Worm (Caenorhabditis elegans): ENCODE measurements around the gene txdc-9.

DNA sequence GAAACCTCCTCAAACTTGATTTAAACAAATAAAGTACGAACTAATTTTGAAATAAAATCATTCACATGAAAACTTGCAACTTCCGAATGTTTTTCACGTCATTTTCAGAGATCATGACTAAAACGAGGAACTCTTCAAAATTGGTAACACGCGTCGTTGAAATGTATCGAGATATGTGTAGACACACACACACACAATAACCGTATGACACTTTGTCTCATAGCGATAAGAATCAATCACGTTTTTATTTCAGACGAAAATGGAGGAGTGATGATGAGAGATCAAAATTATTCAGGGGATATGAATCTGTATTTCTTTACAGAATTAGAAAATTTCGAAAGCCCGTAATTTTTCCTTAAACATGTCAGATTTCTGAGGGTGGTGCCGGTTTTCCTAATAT, 9.3 kb upstream of the txdc-9 start:
- TF ChIP-seq klf-2 (GFP tag; conservative IDR thresholded peaks at IDR 0.05) (no peak), T22C8.4 (GFP tag; IDR thresholded peaks at IDR 0.05) (no peak), med-1 (GFP tag; optimal IDR thresholded peaks at IDR 0.05; ENCODE audit: insufficient read depth) (no peak)
